Worm (Caenorhabditis elegans) whole organism, L3 larva: ENCODE data around the gene catp-4.
A peak's percentile ranks its signal among the peaks of the same experiment; 100 is the strongest.

ENCODE experiments used
- aly-2 ChIP-seq: fragments of 150-350 bp; optimal IDR thresholded peaks from 2 replicates; lab custom pipeline; 2014; ENCODE audit warnings: missing biosample characterization, missing genetic modification characterization
- ceh-16 ChIP-seq: sonication (generic microtip); optimal IDR thresholded peaks from 2 replicates; lab custom pipeline; 2017; ENCODE audit warnings: missing biosample characterization, missing genetic modification characterization
- ceh-28 ChIP-seq: fragments of 150-350 bp; optimal IDR thresholded peaks from 2 replicates; lab custom pipeline; 2014; ENCODE audit warnings: missing biosample characterization, missing genetic modification reagents, missing genetic modification characterization
- egl-27 ChIP-seq: sonication (generic microtip); optimal IDR thresholded peaks from 4 replicates; lab custom pipeline; 2017; ENCODE audit warnings: missing biosample characterization, missing genetic modification reagents, missing genetic modification characterization
- elt-1 ChIP-seq: fragments of 150-350 bp; optimal IDR thresholded peaks from 2 replicates; lab custom pipeline; 2014; ENCODE audit warnings: missing biosample characterization, missing genetic modification characterization
- elt-3 ChIP-seq, 3 experiments: fragments of 150-350 bp in 1 of 3; sonication (generic microtip) in 2 of 3; optimal IDR thresholded peaks; 2 replicates in 2 of 3; 4 replicates in 1 of 3; lab custom pipeline; 2014 to 2017; ENCODE audit warnings: missing biosample characterization in 3 of 3, missing genetic modification characterization in 3 of 3
- fkh-2 ChIP-seq: fragments of 150-350 bp; optimal IDR thresholded peaks from 2 replicates; lab custom pipeline; 2014; ENCODE audit warnings: missing biosample characterization, missing genetic modification reagents, missing genetic modification characterization
- fos-1 ChIP-seq: fragments of 150-350 bp; optimal IDR thresholded peaks from 2 replicates; lab custom pipeline; 2014; ENCODE audit warnings: missing biosample characterization, missing genetic modification characterization
- jun-1 ChIP-seq: fragments of 150-350 bp; optimal IDR thresholded peaks from 2 replicates; lab custom pipeline; 2014; ENCODE audit warnings: missing biosample characterization, missing genetic modification reagents, missing genetic modification characterization
- lin-39 ChIP-seq: fragments of 150-350 bp; optimal IDR thresholded peaks from 2 replicates; lab custom pipeline; 2018; ENCODE audit warnings: missing biosample characterization, missing genetic modification reagents, missing genetic modification characterization
- mdl-1 ChIP-seq: fragments of 150-350 bp; optimal IDR thresholded peaks from 2 replicates; lab custom pipeline; 2014; ENCODE audit warnings: missing biosample characterization, missing genetic modification characterization
- mml-1 ChIP-seq: fragments of 150-350 bp; sonication (generic microtip); optimal IDR thresholded peaks from 3 replicates; lab custom pipeline; 2014; ENCODE audit warnings: missing biosample characterization, missing genetic modification characterization
- nfya-1 ChIP-seq: sonication (generic microtip); optimal IDR thresholded peaks from 2 replicates; lab custom pipeline; 2017; ENCODE audit warnings: missing genetic modification characterization, mild to moderate bottlenecking, missing compliant biosample characterization, antibody characterized with exemption, moderate library complexity; ENCODE audit not compliant: insufficient read depth
- nhr-11 ChIP-seq: fragments of 150-350 bp; optimal IDR thresholded peaks from 2 replicates; lab custom pipeline; 2014; ENCODE audit warnings: missing biosample characterization, missing genetic modification characterization
- nhr-12 ChIP-seq: fragments of 150-350 bp; optimal IDR thresholded peaks from 2 replicates; lab custom pipeline; 2014; ENCODE audit warnings: missing biosample characterization, missing genetic modification characterization
- nhr-23 ChIP-seq: fragments of 150-350 bp; optimal IDR thresholded peaks from 2 replicates; lab custom pipeline; 2014; ENCODE audit warnings: missing biosample characterization, missing genetic modification reagents, missing genetic modification characterization
- nhr-237 ChIP-seq: fragments of 150-350 bp; optimal IDR thresholded peaks from 2 replicates; lab custom pipeline; 2014; ENCODE audit warnings: missing biosample characterization, missing genetic modification characterization
- nhr-25 ChIP-seq: sonication (generic microtip); optimal IDR thresholded peaks from 2 replicates; lab custom pipeline; 2017; ENCODE audit warnings: missing biosample characterization, missing genetic modification characterization
- nhr-28 ChIP-seq: fragments of 150-350 bp; optimal IDR thresholded peaks from 2 replicates; lab custom pipeline; 2014; ENCODE audit warnings: missing biosample characterization, missing genetic modification characterization
- nhr-43 ChIP-seq: sonication (generic microtip); optimal IDR thresholded peaks from 2 replicates; lab custom pipeline; 2016; ENCODE audit warnings: mild to moderate bottlenecking, missing genetic modification characterization, missing compliant biosample characterization; ENCODE audit not compliant: poor library complexity, severe bottlenecking
- nhr-77 ChIP-seq: fragments of 150-350 bp; optimal IDR thresholded peaks from 2 replicates; lab custom pipeline; 2014; ENCODE audit warnings: missing biosample characterization, missing genetic modification characterization
- pha-4 ChIP-seq: fragments of 150-350 bp; optimal IDR thresholded peaks from 2 replicates; lab custom pipeline; 2014; ENCODE audit warnings: missing biosample characterization, missing genetic modification reagents, missing genetic modification characterization
- pqm-1 ChIP-seq: fragments of 150-350 bp; optimal IDR thresholded peaks from 2 replicates; lab custom pipeline; 2017; ENCODE audit warnings: missing biosample characterization, missing genetic modification characterization, inconsistent platforms
- sea-2 ChIP-seq: fragments of 150-350 bp; sonication (generic microtip); optimal IDR thresholded peaks from 4 replicates; lab custom pipeline; 2014; ENCODE audit warnings: missing biosample characterization, missing genetic modification reagents, missing genetic modification characterization
- skn-1 ChIP-seq: fragments of 150-350 bp; optimal IDR thresholded peaks from 2 replicates; lab custom pipeline; 2014; ENCODE audit warnings: missing biosample characterization, missing genetic modification characterization
- snpc-4 ChIP-seq: fragments of 150-350 bp; optimal IDR thresholded peaks from 2 replicates; lab custom pipeline; 2014; ENCODE audit warnings: missing biosample characterization, missing genetic modification characterization
- unc-39 ChIP-seq: sonication (generic microtip); optimal IDR thresholded peaks from 4 replicates; lab custom pipeline; 2017; ENCODE audit warnings: missing biosample characterization, missing genetic modification characterization
- unc-62 ChIP-seq: fragments of 150-350 bp; sonication (generic microtip); optimal IDR thresholded peaks from 4 replicates; lab custom pipeline; 2014; ENCODE audit warnings: missing biosample characterization, missing genetic modification reagents, missing genetic modification characterization
- zag-1 ChIP-seq: fragments of 150-350 bp; optimal IDR thresholded peaks from 2 replicates; lab custom pipeline; 2014; ENCODE audit warnings: missing biosample characterization, missing genetic modification characterization
- ztf-11 ChIP-seq: fragments of 150-350 bp; optimal IDR thresholded peaks from 2 replicates; lab custom pipeline; 2014; ENCODE audit warnings: missing biosample characterization, missing genetic modification characterization
- ztf-4 ChIP-seq: fragments of 150-350 bp; optimal IDR thresholded peaks from 2 replicates; lab custom pipeline; 2014; ENCODE audit warnings: missing biosample characterization, missing genetic modification characterization

The catp-4 gene

DNA sequence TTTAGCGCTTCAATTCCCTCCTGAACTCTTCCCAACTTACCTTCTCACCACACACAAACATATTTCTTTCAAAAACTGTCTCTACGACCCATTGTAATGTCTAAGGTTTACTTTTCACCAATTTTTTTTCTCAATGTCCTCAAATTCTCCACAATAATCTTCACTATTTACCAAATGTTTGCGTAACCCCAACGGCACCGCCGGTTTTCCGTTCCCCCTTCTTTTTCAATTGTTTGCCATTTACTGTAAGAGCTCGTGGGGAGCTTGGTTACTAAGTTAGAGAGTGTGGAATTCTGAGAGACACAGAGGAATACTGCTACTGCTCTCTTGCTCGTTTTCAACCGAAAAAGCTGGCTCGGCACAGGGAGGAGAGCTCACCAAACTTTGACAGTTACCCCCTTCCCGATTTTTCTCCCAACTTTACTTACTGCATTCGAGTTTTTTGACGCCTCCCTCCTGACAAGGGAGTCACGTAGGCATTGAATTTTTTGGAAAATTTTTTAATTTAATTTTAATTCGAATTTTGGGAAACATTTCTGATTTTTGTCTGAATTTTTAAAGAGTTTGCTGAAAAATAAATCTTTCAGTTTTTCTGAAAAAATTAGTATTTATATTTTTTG, 22.7 kb upstream of the catp-4 start:
- peak; percentile 88 for TF ChIP-seq pha-4 (tag; lab: Kevin White, UChicago)
- TF ChIP-seq fkh-2 (tag; lab: Kevin White, UChicago): no peak

DNA sequence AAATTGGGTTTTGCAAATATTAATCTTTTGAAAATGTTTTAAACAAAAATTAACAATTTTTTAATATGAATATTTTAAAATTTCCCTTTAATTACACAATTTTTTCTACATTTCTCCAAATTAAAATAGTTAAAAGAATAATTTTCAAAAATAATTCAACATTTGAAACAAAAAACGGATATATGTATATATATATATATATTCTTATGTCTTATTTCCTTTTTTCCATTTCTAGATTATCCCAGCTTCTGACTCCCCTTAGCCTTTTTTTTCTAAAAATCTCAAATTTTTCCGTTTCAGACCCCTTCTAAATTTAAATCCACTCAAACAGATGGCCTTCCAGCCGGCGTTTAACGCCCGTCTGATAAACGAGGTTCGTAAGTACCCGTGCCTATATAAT, 20.1 kb upstream of the catp-4 start, which contains the start of gene madf-5:
madf-5 (plus strand) TSS at position 301 of the 400 bp plus-strand sequence.
- TF ChIP-seq pha-4 (tag; lab: Kevin White, UChicago): no peak
- no peak for TF ChIP-seq nhr-11
- no peak for TF ChIP-seq nhr-43 (tag; lab: Kevin White, UChicago)

- TF ChIP-seq nhr-237 (tag; lab: Kevin White, UChicago): no peak
- TF ChIP-seq unc-62 (GFP tag; lab: Kevin White, UChicago): no peak
- no peak for TF ChIP-seq skn-1 (tag; lab: Kevin White, UChicago)
- TF ChIP-seq nhr-23 (tag; lab: Kevin White, UChicago): no peak
- no peak for TF ChIP-seq nhr-12
- no peak for TF ChIP-seq elt-1 (tag; lab: Kevin White, UChicago)
- TF ChIP-seq nfya-1: no peak
- TF ChIP-seq sea-2 (GFP tag; lab: Kevin White, UChicago): no peak
- no peak for TF ChIP-seq nhr-43 (tag; lab: Kevin White, UChicago)
- TF ChIP-seq elt-3 (tag; optimal IDR thresholded peaks at IDR 0.05; lab: Kevin White, UChicago): no peak
- no peak for TF ChIP-seq mdl-1 (tag; lab: Kevin White, UChicago)
- no peak for TF ChIP-seq nhr-28 (tag; lab: Kevin White, UChicago)
- no peak for TF ChIP-seq zag-1
- TF ChIP-seq nhr-25 (tag; lab: Kevin White, UChicago): no peak
- TF ChIP-seq lin-39 (tag; lab: Kevin White, UChicago): no peak
- no peak for TF ChIP-seq fkh-2 (tag; lab: Kevin White, UChicago)
- no peak for TF ChIP-seq unc-39
- no peak for TF ChIP-seq snpc-4
Measured at ce11 chrII:14574790-14575189, 18.6 kb upstream of the catp-4 start.

- TF ChIP-seq ztf-4 (tag; lab: Kevin White, UChicago): no peak
- TF ChIP-seq ztf-11 (tag; lab: Kevin White, UChicago): no peak
- no peak for TF ChIP-seq nfya-1
- no peak for TF ChIP-seq aly-2 (tag; lab: Kevin White, UChicago)
- no peak for TF ChIP-seq snpc-4
- no peak for TF ChIP-seq jun-1 (tag; lab: Kevin White, UChicago)
- no peak for TF ChIP-seq unc-62 (GFP tag; lab: Kevin White, UChicago)
- TF ChIP-seq pha-4 (tag; lab: Kevin White, UChicago): no peak
- no peak for TF ChIP-seq sea-2 (GFP tag; lab: Kevin White, UChicago)
- no peak for TF ChIP-seq lin-39 (tag; lab: Kevin White, UChicago)
- TF ChIP-seq, all 47 proteins: peak for 0
Measured at ce11 chrII:14576429-14576828, 17.0 kb upstream of the catp-4 start, which contains the start of gene C01G12.13. Gene C01G12.13 (plus strand): TSS chrII:14576729.

DNA sequence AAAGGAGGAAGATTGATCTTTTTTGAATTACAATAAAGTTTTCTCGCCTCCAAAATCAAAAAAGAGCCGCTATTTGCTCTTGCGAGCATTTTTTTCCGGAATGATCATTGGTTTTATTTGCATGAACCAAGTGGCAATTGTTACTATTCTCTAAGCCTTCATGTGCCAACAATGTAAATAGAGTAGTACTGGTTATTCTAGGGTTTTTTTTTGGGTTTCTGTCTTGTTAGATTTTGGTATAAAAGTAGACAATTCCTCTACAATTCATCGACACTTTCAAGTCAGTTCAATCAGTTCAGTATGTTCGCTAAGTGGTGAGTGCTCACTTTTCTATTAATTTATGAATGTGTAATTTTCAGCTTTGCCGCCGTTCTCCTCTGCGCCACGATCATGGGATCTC, 15.4 kb upstream of the catp-4 start, which contains the start of gene nspb-7:
nspb-7 (plus strand) TSS at position 301 of the 400 bp plus-strand sequence.
- no peak for TF ChIP-seq mdl-1 (tag; lab: Kevin White, UChicago)
- no peak for TF ChIP-seq ztf-11 (tag; lab: Kevin White, UChicago)
- no peak for TF ChIP-seq unc-39
- TF ChIP-seq nfya-1: no peak
- no peak for TF ChIP-seq ceh-16
- TF ChIP-seq nhr-77: no peak
- no peak for TF ChIP-seq egl-27
- TF ChIP-seq unc-62 (GFP tag; lab: Kevin White, UChicago): no peak

- TF ChIP-seq elt-3 (tag; optimal IDR thresholded peaks at IDR 0.05; lab: Kevin White, UChicago) (no peak), mml-1 (no peak), fos-1 (tag; lab: Kevin White, UChicago) (no peak), pqm-1 (tag; lab: Kevin White, UChicago) (no peak), ceh-28 (tag; lab: Kevin White, UChicago) (no peak), nhr-23 (tag; lab: Kevin White, UChicago) (no peak), ztf-11 (tag; lab: Kevin White, UChicago) (no peak), nhr-11 (no peak), skn-1 (tag; lab: Kevin White, UChicago) (no peak)
Measured at ce11 chrII:14578716-14579115, 14.7 kb upstream of the catp-4 start, which contains the start of gene C01G12.9. Gene C01G12.9 (plus strand): TSS chrII:14579016.
